Fruit fly (Drosophila melanogaster) whole organism, embryonic: ENCODE data around the gene CG45218.

Experiments used
- ATbp ChIP-seq: fragments of 200-800 bp; sonication (Bioruptor generic); optimal IDR thresholded peaks from 2 replicates; lab custom pipeline; 2017; ENCODE audit warnings: missing biosample characterization, mild to moderate bottlenecking, missing genetic modification characterization, missing genetic modification reagents
- Atf3 ChIP-seq: fragments of 200-800 bp; sonication (Bioruptor generic); optimal IDR thresholded peaks from 3 replicates; lab custom pipeline; 2016; ENCODE audit warnings: missing biosample characterization, missing genetic modification characterization
- CG12104 ChIP-seq: fragments of 200-800 bp; sonication (Bioruptor generic); optimal IDR thresholded peaks from 3 replicates; lab custom pipeline; 2016; ENCODE audit warnings: missing biosample characterization, missing genetic modification characterization
- CG1233 ChIP-seq: fragments of 200-800 bp; sonication (Bioruptor generic); optimal IDR thresholded peaks from 4 replicates; lab custom pipeline; 2018; ENCODE audit warnings: missing biosample characterization, mild to moderate bottlenecking, missing genetic modification characterization
- CG13287 ChIP-seq: fragments of 200-800 bp; sonication (Bioruptor generic); IDR thresholded peaks from 2 replicates; pipeline ENCODE4 v1.3.6; 2022; ENCODE audit warnings: missing biosample characterization, missing genetic modification characterization; ENCODE audit not compliant: partially characterized antibody
- CG14014 ChIP-seq: fragments of 200-800 bp; sonication (Bioruptor generic); IDR thresholded peaks from 2 replicates; pipeline ENCODE4 v1.3.6; 2022; ENCODE audit warnings: missing biosample characterization, missing genetic modification characterization
- CG14667 ChIP-seq: fragments of 200-800 bp; sonication (Bioruptor generic); IDR thresholded peaks from 2 replicates; pipeline ENCODE4 v1.3.6; 2022; ENCODE audit warnings: missing biosample characterization, missing genetic modification characterization
- CG15601 ChIP-seq: fragments of 200-800 bp; sonication (Bioruptor generic); optimal IDR thresholded peaks from 3 replicates; lab custom pipeline; 2019; ENCODE audit warnings: missing biosample characterization, mild to moderate bottlenecking, missing genetic modification characterization, moderate library complexity
- CG1647 ChIP-seq: fragments of 200-800 bp; sonication (Bioruptor generic); optimal IDR thresholded peaks from 3 replicates; lab custom pipeline; 2016; ENCODE audit warnings: missing biosample characterization, missing genetic modification characterization
- CG17186 ChIP-seq: fragments of 200-800 bp; sonication (Bioruptor generic); optimal IDR thresholded peaks from 3 replicates; lab custom pipeline; 2017; ENCODE audit warnings: missing biosample characterization, missing genetic modification reagents, missing genetic modification characterization
- CG17568 ChIP-seq: fragments of 200-800 bp; sonication (Bioruptor generic); optimal IDR thresholded peaks from 2 replicates; lab custom pipeline; 2018; ENCODE audit warnings: missing biosample characterization, mild to moderate bottlenecking, missing genetic modification characterization, moderate library complexity
- CG17802 ChIP-seq: fragments of 200-800 bp; sonication (Bioruptor generic); optimal IDR thresholded peaks from 2 replicates; lab custom pipeline; 2018; ENCODE audit warnings: missing biosample characterization, mild to moderate bottlenecking, missing genetic modification characterization, moderate library complexity
- CG31441 ChIP-seq: fragments of 200-800 bp; sonication (Bioruptor generic); IDR thresholded peaks from 2 replicates; pipeline ENCODE4 v1.3.6; 2022; ENCODE audit warnings: missing biosample characterization, missing genetic modification characterization
- CG32532 ChIP-seq: fragments of 200-800 bp; sonication (Bioruptor generic); IDR thresholded peaks from 2 replicates; pipeline ENCODE4 v1.3.6; 2022; ENCODE audit warnings: missing biosample characterization, missing genetic modification characterization
- CG32772 ChIP-seq: fragments of 200-800 bp; sonication (Bioruptor generic); IDR thresholded peaks from 2 replicates; pipeline ENCODE4 v1.3.6; 2022; ENCODE audit warnings: missing biosample characterization, missing genetic modification characterization
- CG4328 ChIP-seq: fragments of 200-800 bp; sonication (Bioruptor generic); optimal IDR thresholded peaks from 3 replicates; lab custom pipeline; 2017; ENCODE audit warnings: missing biosample characterization, missing genetic modification reagents, missing genetic modification characterization
- CG5180 ChIP-seq: fragments of 200-800 bp; sonication (Bioruptor generic); optimal IDR thresholded peaks from 3 replicates; lab custom pipeline; 2017; ENCODE audit warnings: missing biosample characterization, missing genetic modification characterization, mild to moderate bottlenecking, moderate library complexity, missing genetic modification reagents
- CG5245 ChIP-seq: fragments of 200-800 bp; sonication (Bioruptor generic); optimal IDR thresholded peaks from 3 replicates; lab custom pipeline; 2016; ENCODE audit warnings: missing biosample characterization, missing genetic modification characterization
- CG8359 ChIP-seq: fragments of 200-800 bp; sonication (Bioruptor generic); optimal IDR thresholded peaks from 2 replicates; lab custom pipeline; 2017; ENCODE audit warnings: missing biosample characterization, mild to moderate bottlenecking, missing genetic modification characterization, borderline replicate concordance
- CG9797 ChIP-seq: fragments of 200-800 bp; sonication (Bioruptor generic); optimal IDR thresholded peaks from 3 replicates; lab custom pipeline; 2018; ENCODE audit warnings: missing biosample characterization, mild to moderate bottlenecking, missing genetic modification characterization
- Fer3 ChIP-seq: fragments of 200-800 bp; sonication (Bioruptor generic); optimal IDR thresholded peaks from 2 replicates; lab custom pipeline; 2018; ENCODE audit warnings: missing biosample characterization, mild to moderate bottlenecking, missing genetic modification characterization, moderate library complexity
- Lhr ChIP-seq: fragments of 200-800 bp; sonication (Bioruptor generic); optimal IDR thresholded peaks from 3 replicates; lab custom pipeline; 2017; ENCODE audit warnings: mild to moderate bottlenecking, missing biosample characterization, missing genetic modification reagents, missing genetic modification characterization
- MESR4 ChIP-seq: fragments of 200-800 bp; sonication (Bioruptor generic); optimal IDR thresholded peaks from 2 replicates; lab custom pipeline; 2018; ENCODE audit warnings: missing biosample characterization, mild to moderate bottlenecking, missing genetic modification characterization, moderate library complexity
- Mes4 ChIP-seq: fragments of 200-800 bp; sonication (Bioruptor generic); optimal IDR thresholded peaks from 2 replicates; lab custom pipeline; 2016; ENCODE audit warnings: missing biosample characterization, missing genetic modification characterization
- NFAT ChIP-seq: fragments of 200-800 bp; sonication (Bioruptor generic); IDR thresholded peaks from 2 replicates; pipeline ENCODE4 v1.3.6; 2022; ENCODE audit warnings: missing biosample characterization, missing genetic modification characterization
- Neu2 ChIP-seq: fragments of 200-800 bp; sonication (Bioruptor generic); optimal IDR thresholded peaks from 3 replicates; lab custom pipeline; 2016; ENCODE audit warnings: missing biosample characterization, missing genetic modification characterization, borderline replicate concordance
- Oli ChIP-seq: fragments of 200-800 bp; sonication (Bioruptor generic); optimal IDR thresholded peaks from 2 replicates; lab custom pipeline; 2018; ENCODE audit warnings: missing biosample characterization, mild to moderate bottlenecking, missing genetic modification characterization, moderate library complexity
- Opbp ChIP-seq: fragments of 200-800 bp; sonication (Bioruptor generic); IDR thresholded peaks from 3 replicates; pipeline ENCODE4 v1.3.6; 2022; ENCODE audit warnings: missing biosample characterization, missing genetic modification characterization; ENCODE audit not compliant: partially characterized antibody
- Sin3A ChIP-seq: fragments of >200 bp; optimal IDR thresholded peaks from 2 replicates; lab custom pipeline; 2018
- Tbp ChIP-seq: fragments of >200 bp; optimal IDR thresholded peaks from 2 replicates; lab custom pipeline; 2018; ENCODE audit warnings: missing biosample characterization, missing genetic modification characterization
- ac ChIP-seq: fragments of 200-800 bp; sonication (Bioruptor generic); optimal IDR thresholded peaks from 3 replicates; lab custom pipeline; 2017; ENCODE audit warnings: missing biosample characterization, mild to moderate bottlenecking, missing genetic modification characterization
- ap ChIP-seq: fragments of 200-800 bp; sonication (Bioruptor generic); IDR thresholded peaks from 2 replicates; pipeline ENCODE4 v1.3.6; 2022; ENCODE audit warnings: missing biosample characterization, missing genetic modification characterization
- chinmo ChIP-seq: fragments of 200-800 bp; sonication (Bioruptor generic); IDR thresholded peaks from 4 replicates; pipeline ENCODE4 v1.3.6; 2022; ENCODE audit warnings: missing biosample characterization, missing genetic modification characterization; ENCODE audit not compliant: partially characterized antibody
- gce ChIP-seq: fragments of 200-800 bp; sonication (Bioruptor generic); IDR thresholded peaks from 3 replicates; pipeline ENCODE4 v1.3.6; 2022; ENCODE audit warnings: missing biosample characterization, missing genetic modification characterization
- ham ChIP-seq: fragments of 200-800 bp; sonication (Bioruptor generic); IDR thresholded peaks from 2 replicates; pipeline ENCODE4 v1.3.6; 2022; ENCODE audit warnings: missing biosample characterization, missing genetic modification characterization
- ind ChIP-seq: fragments of 200-800 bp; sonication (Bioruptor generic); optimal IDR thresholded peaks from 3 replicates; lab custom pipeline; 2016; ENCODE audit warnings: missing biosample characterization, missing genetic modification characterization
- mirr ChIP-seq: fragments of 200-800 bp; sonication (Bioruptor generic); optimal IDR thresholded peaks from 3 replicates; lab custom pipeline; 2018; ENCODE audit warnings: missing biosample characterization, mild to moderate bottlenecking, missing genetic modification characterization
- otp ChIP-seq: fragments of 200-800 bp; sonication (Bioruptor generic); IDR thresholded peaks from 3 replicates; pipeline ENCODE4, ENCODE4 v1.3.6; 2022; ENCODE audit warnings: missing biosample characterization, missing genetic modification characterization
- pan ChIP-seq, 4 experiments: fragments of >200 bp in 3 of 4; fragments of 200-800 bp in 1 of 4; sonication (Bioruptor generic) in 1 of 4; optimal IDR thresholded peaks in 3 of 4; IDR thresholded peaks in 1 of 4; 2 replicates each; pipeline versions ENCODE4 v1.3.6 to Lab custom; 2017 to 2022; ENCODE audit warnings: missing biosample characterization in 2 of 4, missing genetic modification characterization in 2 of 4, mixed read lengths in 1 of 4
- psq ChIP-seq: fragments of 200-800 bp; sonication (Bioruptor generic); optimal IDR thresholded peaks from 2 replicates; lab custom pipeline; 2017; ENCODE audit warnings: missing biosample characterization, missing genetic modification characterization
- ranshi ChIP-seq: fragments of 200-800 bp; sonication (Bioruptor generic); IDR thresholded peaks from 2 replicates; pipeline ENCODE4 v1.3.6; 2022; ENCODE audit warnings: missing biosample characterization, missing genetic modification characterization
- ro ChIP-seq: fragments of 200-800 bp; sonication (Bioruptor generic); IDR thresholded peaks from 2 replicates; pipeline ENCODE4 v1.3.6; 2022; ENCODE audit warnings: missing biosample characterization, missing genetic modification characterization
- row ChIP-seq: fragments of 200-800 bp; sonication (Bioruptor generic); IDR thresholded peaks from 3 replicates; pipeline ENCODE4 v1.3.6; 2022; ENCODE audit warnings: missing biosample characterization, missing genetic modification characterization
- sisA ChIP-seq: fragments of 200-800 bp; sonication (Bioruptor generic); IDR thresholded peaks from 2 replicates; pipeline ENCODE4 v1.3.6; 2022; ENCODE audit warnings: missing biosample characterization, missing genetic modification characterization
- sob ChIP-seq: fragments of 200-800 bp; sonication (Bioruptor generic); IDR thresholded peaks from 2 replicates; pipeline ENCODE4 v1.3.6; 2022; ENCODE audit warnings: missing biosample characterization, missing genetic modification characterization
- tap ChIP-seq: fragments of 200-800 bp; optimal IDR thresholded peaks from 3 replicates; lab custom pipeline; 2019; ENCODE audit warnings: missing biosample characterization, mild to moderate bottlenecking, missing genetic modification characterization, moderate library complexity
- wor ChIP-seq: fragments of 200-800 bp; sonication (Bioruptor generic); IDR thresholded peaks from 2 replicates; pipeline ENCODE4 v1.3.6; 2022; ENCODE audit warnings: missing biosample characterization, missing genetic modification characterization
- z ChIP-seq: fragments of 200-800 bp; sonication (Bioruptor generic); IDR thresholded peaks from 3 replicates; pipeline ENCODE4 v1.3.6; 2022; ENCODE audit warnings: missing biosample characterization, missing genetic modification characterization

CG45218 gene

DNA sequence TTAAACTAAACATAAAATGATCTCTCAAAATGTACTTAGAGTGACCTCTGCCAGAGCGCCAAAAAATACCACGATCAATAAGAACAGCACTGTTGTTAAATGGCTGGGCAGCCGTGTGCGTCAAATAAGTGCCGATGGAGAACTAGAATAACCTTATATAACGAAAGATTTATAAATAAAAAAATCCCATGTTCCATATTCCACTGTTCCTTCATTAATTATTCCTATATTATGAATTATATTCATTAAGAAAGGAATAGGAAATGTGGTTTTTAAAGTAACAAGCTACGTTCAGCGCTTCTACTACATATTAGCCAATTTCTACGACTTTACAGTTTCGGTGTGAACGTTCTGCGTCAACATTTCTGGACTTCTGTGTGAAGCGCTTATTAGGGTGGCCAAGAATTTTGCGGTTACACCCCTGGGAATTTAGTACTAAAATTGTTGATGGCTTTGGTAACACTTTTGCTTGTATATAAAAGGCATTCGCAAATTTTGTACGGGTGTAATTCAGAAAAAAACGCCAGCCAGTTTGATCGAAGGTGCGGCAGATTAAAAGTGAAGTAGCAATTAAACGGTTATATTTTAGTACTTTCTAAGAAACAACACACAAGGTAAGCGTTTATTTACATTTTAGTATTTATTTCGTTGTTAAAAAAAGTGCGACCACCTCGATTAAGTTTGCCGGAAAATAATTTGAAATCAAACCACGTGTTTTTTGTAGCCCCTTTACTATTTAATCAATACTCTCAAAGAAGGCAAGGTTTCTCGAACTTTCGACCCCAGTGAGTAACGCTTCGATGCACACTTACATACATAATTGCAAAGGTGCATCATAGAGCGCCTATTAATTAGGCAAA lies 48.2 kb downstream of the CG45218 start, which contains the start of the genes tefu and Hsc70-4 (continued):
- TF ChIP-seq sob (GFP tag; lab: Robert Waterston, UW) (peak; percentile 77), otp (GFP tag; lab: Robert Waterston, UW) (peak; percentile 68; the same call in 1 of the 3 replicates), Mes4 (GFP tag; lab: Kevin White, UChicago) (peak; percentile 45), ro (GFP tag; lab: Robert Waterston, UW) (peak; percentile 66; the same call in 1 of the 2 replicates), Oli (tag; lab: Kevin White, UChicago) (peak; percentile 69), CG4328 (GFP tag; lab: Kevin White, UChicago) (no peak), ATbp (GFP tag; lab: Kevin White, UChicago) (peak; percentile 31), pan (optimal IDR thresholded peaks at IDR 0.05; lab: Kevin White, UChicago) (no peak), pan (GFP tag; optimal IDR thresholded peaks at IDR 0.05 in 1 of 2, IDR thresholded peaks at IDR 0.05 in 1 of 2) (peak in 1 of 2 experiments; percentile 76), gce (peak; percentile 50; the same call in 1 of the 3 replicates), CG5245 (GFP tag; lab: Kevin White, UChicago) (peak; percentile 46), MESR4 (GFP tag; lab: Kevin White, UChicago) (peak; percentile 61), CG14667 (GFP tag; lab: Robert Waterston, UW) (peak; percentile 77), Lhr (peak; percentile 95), ranshi (GFP tag; lab: Robert Waterston, UW) (peak; percentile 89), Tbp (GFP tag; lab: Kevin White, UChicago) (peak; percentile 80), CG14014 (GFP tag; lab: Robert Waterston, UW) (peak; percentile 61; the same call in 1 of the 2 replicates), CG32772 (GFP tag; lab: Robert Waterston, UW) (peak; percentile 76), CG15601 (tag; lab: Kevin White, UChicago) (peak; percentile 57), mirr (GFP tag; lab: Kevin White, UChicago) (no peak), ap (GFP tag; lab: Robert Waterston, UW) (peak; percentile 65; the same call in 1 of the 2 replicates), ham (GFP tag; lab: Robert Waterston, UW) (peak; percentile 52; the same call in 1 of the 2 replicates), ind (GFP tag; lab: Kevin White, UChicago) (peak; percentile 86), Atf3 (peak; percentile 71), wor (GFP tag; lab: Robert Waterston, UW) (peak; percentile 60), Opbp (GFP tag; lab: Robert Waterston, UW) (peak; percentile 43; the same call in 2 of the 3 replicates), ac (GFP tag; lab: Kevin White, UChicago) (no peak), CG5180 (GFP tag; lab: Kevin White, UChicago) (no peak), tap (no peak), sisA (peak; percentile 90), CG1233 (peak; percentile 61), z (no peak; the same call in 2 of the 3 replicates), NFAT (GFP tag; lab: Robert Waterston, UW) (peak; percentile 59), Fer3 (tag; lab: Kevin White, UChicago) (peak; percentile 62), CG8359 (GFP tag; lab: Kevin White, UChicago) (peak; percentile 26), CG13287 (peak; percentile 31), psq (GFP tag; lab: Kevin White, UChicago) (no peak), row (GFP tag; lab: Robert Waterston, UW) (peak; percentile 93), CG9797 (GFP tag; lab: Kevin White, UChicago) (peak; percentile 96), CG12104 (GFP tag; lab: Kevin White, UChicago) (peak; percentile 71), CG17186 (GFP tag; lab: Kevin White, UChicago) (peak; percentile 89), CG17802 (tag; lab: Kevin White, UChicago) (peak; percentile 97), chinmo (GFP tag; lab: Robert Waterston, UW) (peak; percentile 63; the same call in 1 of the 4 replicates), Sin3A (peak; percentile 96), Neu2 (GFP tag; lab: Kevin White, UChicago) (no peak), CG32532 (GFP tag; lab: Robert Waterston, UW) (peak; percentile 80), CG1647 (GFP tag; lab: Kevin White, UChicago) (peak; percentile 83), CG17568 (no peak), CG31441 (GFP tag; lab: Robert Waterston, UW) (peak; percentile 12)
